Fruit fly (Drosophila melanogaster): ENCODE results near the gene Edem1.

Gene Edem1

dm6 chrX:1908757-1909156 is at the start of gene Edem1, which contains the start of gene Rbcn-3B:
Gene Edem1, minus strand, starts transcription at chrX:1908827.
Gene Rbcn-3B, plus strand, starts transcription at chrX:1908920.
- TF ChIP-seq EcR (GFP tag; optimal IDR thresholded peaks at IDR 0.05), result no peak
- TF ChIP-seq Dll (optimal IDR thresholded peaks at IDR 0.05), result no peak
- TF ChIP-seq pan (optimal IDR thresholded peaks at IDR 0.05), result no peak
- TF ChIP-seq psq (optimal IDR thresholded peaks at IDR 0.05), result no peak
- no peak for TF ChIP-seq usp (GFP tag; optimal IDR thresholded peaks at IDR 0.05)
- TF ChIP-seq CG8478 (optimal IDR thresholded peaks at IDR 0.05), result no peak

dm6 chrX:1952898-1953297 is 44.3 kb upstream of the Edem1 start:
- TF ChIP-seq CG8478 (optimal IDR thresholded peaks at IDR 0.05) (no peak), Dll (optimal IDR thresholded peaks at IDR 0.05) (peak; percentile 74), psq (optimal IDR thresholded peaks at IDR 0.05) (no peak), pan (optimal IDR thresholded peaks at IDR 0.05) (no peak), usp (GFP tag; optimal IDR thresholded peaks at IDR 0.05) (no peak), EcR (GFP tag; optimal IDR thresholded peaks at IDR 0.05) (peak; percentile 84 to 92)

dm6 chrX:1951391-1952066 is 42.9 kb upstream of the Edem1 start:
- TF ChIP-seq CG8478 (optimal IDR thresholded peaks at IDR 0.05) (no peak), EcR (GFP tag; optimal IDR thresholded peaks at IDR 0.05) (peak; percentile 99)

- no peak for TF ChIP-seq pan (optimal IDR thresholded peaks at IDR 0.05)
- no peak for TF ChIP-seq psq (optimal IDR thresholded peaks at IDR 0.05)
- TF ChIP-seq Dll (optimal IDR thresholded peaks at IDR 0.05), result no peak
- TF ChIP-seq usp (GFP tag; optimal IDR thresholded peaks at IDR 0.05), result no peak
- TF ChIP-seq EcR (GFP tag; optimal IDR thresholded peaks at IDR 0.05), result peak; percentile 85 to 95
Observed at dm6 chrX:1950311-1950710, 41.7 kb upstream of the Edem1 start.

dm6 chrX:1949598-1949997 is 41.0 kb upstream of the Edem1 start:
- TF ChIP-seq pan (optimal IDR thresholded peaks at IDR 0.05) (no peak), EcR (GFP tag; optimal IDR thresholded peaks at IDR 0.05) (peak; percentile 5 to 27), Dll (optimal IDR thresholded peaks at IDR 0.05) (no peak)

dm6 chrX:1948508-1949065 is 40.0 kb upstream of the Edem1 start:
- TF ChIP-seq Dll (optimal IDR thresholded peaks at IDR 0.05) (no peak), pan (optimal IDR thresholded peaks at IDR 0.05) (no peak), usp (GFP tag; optimal IDR thresholded peaks at IDR 0.05) (no peak), psq (optimal IDR thresholded peaks at IDR 0.05) (no peak), EcR (GFP tag; optimal IDR thresholded peaks at IDR 0.05) (no peak), CG8478 (optimal IDR thresholded peaks at IDR 0.05) (no peak)

dm6 chrX:1947900-1948374 is 39.3 kb upstream of the Edem1 start:
- peak; percentile 88 to 97 for TF ChIP-seq EcR (GFP tag; optimal IDR thresholded peaks at IDR 0.05)
- peak; percentile 58 for TF ChIP-seq Dll (optimal IDR thresholded peaks at IDR 0.05)
- TF ChIP-seq psq (optimal IDR thresholded peaks at IDR 0.05), result no peak

- TF ChIP-seq EcR (GFP tag; optimal IDR thresholded peaks at IDR 0.05), result peak; percentile 73 to 93
- TF ChIP-seq psq (optimal IDR thresholded peaks at IDR 0.05), result no peak
Observed at dm6 chrX:1947178-1947872, 38.7 kb upstream of the Edem1 start.

dm6 chrX:1945241-1945640 is 36.6 kb upstream of the Edem1 start:
- TF ChIP-seq EcR (GFP tag; optimal IDR thresholded peaks at IDR 0.05) (peak; percentile 83 to 88), pan (optimal IDR thresholded peaks at IDR 0.05) (no peak)

dm6 chrX:1944245-1945114 is 35.9 kb upstream of the Edem1 start:
- TF ChIP-seq EcR (GFP tag; optimal IDR thresholded peaks at IDR 0.05) (peak; percentile 53 to 70), pan (optimal IDR thresholded peaks at IDR 0.05) (no peak)

dm6 chrX:1943337-1944244 is 35.0 kb upstream of the Edem1 start:
- no peak for TF ChIP-seq pan (optimal IDR thresholded peaks at IDR 0.05)
- no peak for TF ChIP-seq usp (GFP tag; optimal IDR thresholded peaks at IDR 0.05)
- TF ChIP-seq EcR (GFP tag; optimal IDR thresholded peaks at IDR 0.05), result peak; percentile 89 to 94
- peak; percentile 69 for TF ChIP-seq Dll (optimal IDR thresholded peaks at IDR 0.05)
- no peak for TF ChIP-seq psq (optimal IDR thresholded peaks at IDR 0.05)
- TF ChIP-seq CG8478 (optimal IDR thresholded peaks at IDR 0.05), result peak; percentile 2

Data from whole organism.